Worm (Caenorhabditis elegans): ENCODE results near the gene M151.1.

The M151.1 gene

DNA sequence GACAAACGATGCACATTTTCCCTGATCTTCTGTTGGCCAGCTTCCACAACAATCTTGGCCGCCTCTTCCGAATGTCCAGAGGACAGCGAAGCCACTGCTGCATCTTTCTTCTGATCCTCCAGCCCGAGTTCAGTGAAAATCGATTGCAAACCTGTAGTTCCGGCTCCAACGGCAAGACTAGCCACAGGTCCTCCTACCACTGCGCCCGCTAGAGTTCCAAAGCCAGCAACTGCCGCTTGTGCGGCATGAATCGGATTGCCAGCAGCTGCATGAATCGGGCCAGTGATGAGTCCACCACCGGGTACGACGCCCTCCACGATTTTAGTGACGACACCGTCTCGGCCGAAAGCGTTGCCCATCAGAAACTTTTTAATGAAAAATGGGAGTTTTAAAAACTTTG lies 47.0 kb downstream of the M151.1 start, which contains the start of gene ifas-1:
Gene ifas-1, minus strand, starts transcription at position 387 of the 400 bp plus-strand sequence.
- TF ChIP-seq pqm-1 (tag; optimal IDR thresholded peaks at IDR 0.05): no peak
- TF ChIP-seq zag-1 (tag; optimal IDR thresholded peaks at IDR 0.05): no peak
- no peak for TF ChIP-seq nhr-11 (tag; optimal IDR thresholded peaks at IDR 0.05)
- no peak for TF ChIP-seq ceh-16 (tag; optimal IDR thresholded peaks at IDR 0.05)
- no peak for TF ChIP-seq elt-3 (tag; optimal IDR thresholded peaks at IDR 0.05)
- TF ChIP-seq elt-1 (tag; optimal IDR thresholded peaks at IDR 0.05): no peak
- TF ChIP-seq ztf-4 (tag; optimal IDR thresholded peaks at IDR 0.05): no peak
- no peak for TF ChIP-seq jun-1 (tag; optimal IDR thresholded peaks at IDR 0.05)
- TF ChIP-seq nhr-28 (tag; optimal IDR thresholded peaks at IDR 0.05): no peak
- no peak for TF ChIP-seq eor-1 (tag; optimal IDR thresholded peaks at IDR 0.05)
- no peak for TF ChIP-seq skn-1 (tag; optimal IDR thresholded peaks at IDR 0.05)
- TF ChIP-seq nhr-77 (tag; optimal IDR thresholded peaks at IDR 0.05): no peak
- no peak for TF ChIP-seq aly-2 (tag; optimal IDR thresholded peaks at IDR 0.05)
- no peak for TF ChIP-seq nhr-43 (tag; optimal IDR thresholded peaks at IDR 0.05; ENCODE audit: poor library complexity, severe bottlenecking)

DNA sequence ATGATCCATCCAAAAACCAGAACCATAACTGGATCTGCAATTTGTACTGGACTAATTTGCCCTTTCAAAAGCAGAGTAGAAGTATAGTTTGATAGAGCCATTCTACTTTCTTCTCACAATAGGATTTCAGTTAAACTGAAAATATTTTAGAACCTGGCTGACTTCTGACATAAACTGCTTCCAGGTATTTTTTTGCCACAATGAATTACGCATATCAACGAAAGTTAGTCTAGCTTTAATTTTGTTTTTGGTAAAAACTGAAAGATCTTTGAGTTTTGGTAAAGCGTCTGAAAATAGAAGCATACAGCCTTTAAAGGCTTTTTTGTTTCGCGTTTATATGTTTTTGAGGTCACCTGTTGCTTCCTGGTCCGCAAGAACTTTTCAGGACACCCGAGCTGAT lies 49.3 kb downstream of the M151.1 start, which contains the start of gene srx-101:
Gene srx-101, minus strand, starts transcription at position 101 of the 400 bp plus-strand sequence.
- TF ChIP-seq tbx-2 (tag; optimal IDR thresholded peaks at IDR 0.05) (no peak), snpc-4 (tag; optimal IDR thresholded peaks at IDR 0.05) (no peak), ztf-4 (tag; optimal IDR thresholded peaks at IDR 0.05) (no peak), nhr-23 (tag; optimal IDR thresholded peaks at IDR 0.05) (no peak), nhr-11 (tag; optimal IDR thresholded peaks at IDR 0.05) (no peak), sea-2 (GFP tag; optimal IDR thresholded peaks at IDR 0.05) (no peak), ztf-11 (tag; optimal IDR thresholded peaks at IDR 0.05) (no peak), jun-1 (tag; optimal IDR thresholded peaks at IDR 0.05) (no peak), ceh-9 (tag; optimal IDR thresholded peaks at IDR 0.05) (no peak), hmg-11 (tag; optimal IDR thresholded peaks at IDR 0.05) (no peak)

All from whole organism, L3 larva.